Fruit fly (Drosophila melanogaster) whole organism, embryonic: ENCODE results near the gene Rh2.
A peak's percentile ranks its signal among the peaks of the same experiment; 100 is the strongest.

Experiments
- Adf1 ChIP-seq: fragments of 200-800 bp; sonication (Bioruptor generic); IDR thresholded peaks from 2 replicates; pipeline ENCODE4 v1.3.6; 2022; ENCODE audit warnings: missing biosample characterization, missing genetic modification characterization
- Bgb ChIP-seq: fragments of 200-800 bp; sonication (Bioruptor generic); IDR thresholded peaks from 2 replicates; pipeline ENCODE4 v1.3.6; 2022; ENCODE audit warnings: missing biosample characterization, missing genetic modification characterization; ENCODE audit not compliant: partially characterized antibody
- CG10543 ChIP-seq: fragments of 200-800 bp; sonication (Bioruptor generic); optimal IDR thresholded peaks from 3 replicates; lab custom pipeline; 2017; ENCODE audit warnings: missing biosample characterization, mild to moderate bottlenecking, missing genetic modification characterization, moderate library complexity
- CG11085 ChIP-seq: fragments of 200-800 bp; sonication (Bioruptor generic); IDR thresholded peaks from 2 replicates; pipeline ENCODE4 v1.3.6; 2022; ENCODE audit warnings: missing biosample characterization, missing genetic modification characterization
- CG12155 ChIP-seq: fragments of 200-800 bp; sonication (Bioruptor generic); optimal IDR thresholded peaks from 3 replicates; lab custom pipeline; 2016; ENCODE audit warnings: missing biosample characterization, missing genetic modification characterization
- CG13424 ChIP-seq: fragments of 200-800 bp; sonication (Bioruptor generic); optimal IDR thresholded peaks from 2 replicates; lab custom pipeline; 2019; ENCODE audit warnings: missing biosample characterization, mild to moderate bottlenecking, missing genetic modification characterization, moderate library complexity
- CG14050 ChIP-seq: fragments of 200-800 bp; sonication (Bioruptor generic); IDR thresholded peaks from 3 replicates; pipeline ENCODE4 v1.3.6; 2022; ENCODE audit warnings: missing biosample characterization, missing genetic modification characterization
- CG16813 ChIP-seq: fragments of 200-800 bp; sonication (Bioruptor generic); IDR thresholded peaks from 3 replicates; pipeline ENCODE4 v1.3.6; 2022; ENCODE audit warnings: missing biosample characterization, missing genetic modification characterization; ENCODE audit not compliant: partially characterized antibody
- CG2678 ChIP-seq: fragments of 200-800 bp; sonication (Bioruptor generic); optimal IDR thresholded peaks from 3 replicates; lab custom pipeline; 2019; ENCODE audit warnings: missing biosample characterization, mild to moderate bottlenecking, missing genetic modification characterization, moderate library complexity
- CG31365 ChIP-seq: fragments of 200-800 bp; sonication (Bioruptor generic); optimal IDR thresholded peaks from 2 replicates; lab custom pipeline; 2018; ENCODE audit warnings: missing biosample characterization, mild to moderate bottlenecking, missing genetic modification characterization
- CG32772 ChIP-seq: fragments of 200-800 bp; sonication (Bioruptor generic); IDR thresholded peaks from 2 replicates; pipeline ENCODE4 v1.3.6; 2022; ENCODE audit warnings: missing biosample characterization, missing genetic modification characterization
- CG33557 ChIP-seq: fragments of 200-800 bp; sonication (Bioruptor generic); optimal IDR thresholded peaks from 2 replicates; lab custom pipeline; 2019; ENCODE audit warnings: missing biosample characterization, mild to moderate bottlenecking, missing genetic modification characterization, moderate library complexity
- CG43689 ChIP-seq: fragments of 200-800 bp; sonication (Bioruptor generic); IDR thresholded peaks from 2 replicates; pipeline ENCODE4 v1.3.6; 2022; ENCODE audit warnings: missing biosample characterization, missing genetic modification characterization
- CG6683 ChIP-seq: fragments of 200-800 bp; sonication (Bioruptor generic); optimal IDR thresholded peaks from 2 replicates; lab custom pipeline; 2017; ENCODE audit warnings: missing biosample characterization, mild to moderate bottlenecking, missing genetic modification characterization, missing genetic modification reagents
- CG8089 ChIP-seq: fragments of 200-800 bp; sonication (Bioruptor generic); optimal IDR thresholded peaks from 3 replicates; lab custom pipeline; 2016; ENCODE audit warnings: missing biosample characterization, missing genetic modification characterization
- CG8388 ChIP-seq: fragments of 200-800 bp; sonication (Bioruptor generic); optimal IDR thresholded peaks from 2 replicates; lab custom pipeline; 2019; ENCODE audit warnings: missing biosample characterization, mild to moderate bottlenecking, missing genetic modification characterization, moderate library complexity
- CrebB ChIP-seq: fragments of 200-800 bp; sonication (Bioruptor generic); optimal IDR thresholded peaks from 3 replicates; lab custom pipeline; 2018; ENCODE audit warnings: missing biosample characterization, mild to moderate bottlenecking, missing genetic modification characterization
- E2f2 ChIP-seq: fragments of 200-800 bp; sonication (Bioruptor generic); IDR thresholded peaks from 2 replicates; pipeline ENCODE4 v1.3.6; 2022; ENCODE audit warnings: missing biosample characterization, missing genetic modification characterization
- Elba2 ChIP-seq: fragments of 200-800 bp; sonication (Bioruptor generic); optimal IDR thresholded peaks from 3 replicates; lab custom pipeline; 2016; ENCODE audit warnings: missing biosample characterization, missing genetic modification characterization
- Ets97D ChIP-seq: fragments of 200-800 bp; sonication (Bioruptor generic); optimal IDR thresholded peaks from 3 replicates; lab custom pipeline; 2016; ENCODE audit warnings: missing biosample characterization, missing genetic modification characterization
- Gug ChIP-seq: fragments of 200-800 bp; sonication (Bioruptor generic); IDR thresholded peaks from 4 replicates; pipeline ENCODE4 v1.3.6; 2022; ENCODE audit warnings: missing biosample characterization, missing genetic modification characterization
- H15 ChIP-seq: fragments of 200-800 bp; sonication (Bioruptor generic); IDR thresholded peaks from 3 replicates; pipeline ENCODE4 v1.3.6; 2022; ENCODE audit warnings: missing biosample characterization, missing genetic modification characterization
- H2.0 ChIP-seq: fragments of 200-800 bp; sonication (Bioruptor generic); IDR thresholded peaks from 2 replicates; pipeline ENCODE4 v1.3.6; 2022; ENCODE audit warnings: missing biosample characterization, missing genetic modification characterization
- HHEX ChIP-seq: fragments of 200-800 bp; sonication (Bioruptor generic); optimal IDR thresholded peaks from 3 replicates; lab custom pipeline; 2017; ENCODE audit warnings: missing biosample characterization, mild to moderate bottlenecking, missing genetic modification characterization, missing genetic modification reagents
- Hey ChIP-seq: fragments of 200-800 bp; sonication (Bioruptor generic); optimal IDR thresholded peaks from 3 replicates; lab custom pipeline; 2018; ENCODE audit warnings: missing biosample characterization, mild to moderate bottlenecking, missing genetic modification characterization
- NK7.1 ChIP-seq: fragments of 200-800 bp; sonication (Bioruptor generic); optimal IDR thresholded peaks from 3 replicates; lab custom pipeline; 2016; ENCODE audit warnings: missing biosample characterization, missing genetic modification characterization
- Oaz ChIP-seq: fragments of 200-800 bp; sonication (Bioruptor generic); IDR thresholded peaks from 2 replicates; pipeline ENCODE4 v1.3.6; 2022; ENCODE audit warnings: missing biosample characterization, missing genetic modification characterization
- Scr ChIP-seq: fragments of 200-800 bp; sonication (Bioruptor generic); IDR thresholded peaks from 2 replicates; pipeline ENCODE4 v1.3.6; 2022; ENCODE audit warnings: missing biosample characterization, missing genetic modification characterization; ENCODE audit not compliant: partially characterized antibody
- aop ChIP-seq: fragments of 200-800 bp; sonication (Bioruptor generic); IDR thresholded peaks from 2 replicates; pipeline ENCODE4 v1.3.6; 2022; ENCODE audit warnings: missing biosample characterization, missing genetic modification characterization
- az2 ChIP-seq: fragments of 200-800 bp; sonication (Bioruptor generic); optimal IDR thresholded peaks from 3 replicates; lab custom pipeline; 2016; ENCODE audit warnings: missing biosample characterization, missing genetic modification characterization
- bigmax ChIP-seq: fragments of 200-800 bp; sonication (Bioruptor generic); optimal IDR thresholded peaks from 2 replicates; lab custom pipeline; 2018; ENCODE audit warnings: missing biosample characterization, mild to moderate bottlenecking, missing genetic modification characterization
- cas ChIP-seq: fragments of 200-800 bp; sonication (Bioruptor generic); IDR thresholded peaks from 2 replicates; pipeline ENCODE4 v1.3.6; 2022; ENCODE audit warnings: missing biosample characterization, missing genetic modification characterization
- caup ChIP-seq: fragments of 200-800 bp; sonication (Bioruptor generic); optimal IDR thresholded peaks from 3 replicates; lab custom pipeline; 2017; ENCODE audit warnings: missing biosample characterization, mild to moderate bottlenecking, missing genetic modification characterization, moderate library complexity; ENCODE audit not compliant: severe bottlenecking
- danr ChIP-seq: fragments of 200-800 bp; sonication (Bioruptor generic); IDR thresholded peaks from 2 replicates; pipeline ENCODE4 v1.3.6; 2022; ENCODE audit warnings: missing biosample characterization, missing genetic modification characterization
- dmrt11E ChIP-seq: fragments of 200-800 bp; sonication (Bioruptor generic); optimal IDR thresholded peaks from 3 replicates; lab custom pipeline; 2018; ENCODE audit warnings: missing biosample characterization, mild to moderate bottlenecking, missing genetic modification characterization, moderate library complexity
- emc ChIP-seq: fragments of 200-800 bp; sonication (Bioruptor generic); optimal IDR thresholded peaks from 2 replicates; lab custom pipeline; 2016; ENCODE audit warnings: missing biosample characterization, missing genetic modification characterization
- gfzf ChIP-seq: fragments of 200-800 bp; sonication (Bioruptor generic); optimal IDR thresholded peaks from 2 replicates; lab custom pipeline; 2016; ENCODE audit warnings: missing biosample characterization, mild to moderate bottlenecking, missing genetic modification characterization, moderate library complexity
- jing ChIP-seq: fragments of 200-800 bp; sonication (Bioruptor generic); optimal IDR thresholded peaks from 2 replicates; lab custom pipeline; 2018; ENCODE audit warnings: missing biosample characterization, mild to moderate bottlenecking, missing genetic modification characterization
- nau ChIP-seq: fragments of 200-800 bp; sonication (Bioruptor generic); optimal IDR thresholded peaks from 3 replicates; lab custom pipeline; 2017; ENCODE audit warnings: missing biosample characterization, mild to moderate bottlenecking, missing genetic modification characterization, missing genetic modification reagents
- otp ChIP-seq: fragments of 200-800 bp; sonication (Bioruptor generic); IDR thresholded peaks from 3 replicates; pipeline ENCODE4, ENCODE4 v1.3.6; 2022; ENCODE audit warnings: missing biosample characterization, missing genetic modification characterization
- peb ChIP-seq: fragments of 200-800 bp; sonication (Bioruptor generic); IDR thresholded peaks from 2 replicates; pipeline ENCODE4 v1.3.6; 2022; ENCODE audit warnings: missing biosample characterization, missing genetic modification characterization
- pros ChIP-seq: fragments of 200-800 bp; sonication (Bioruptor generic); optimal IDR thresholded peaks from 3 replicates; lab custom pipeline; 2019; ENCODE audit warnings: missing biosample characterization, mild to moderate bottlenecking, missing genetic modification characterization, moderate library complexity
- pzg ChIP-seq: fragments of 200-800 bp; sonication (Bioruptor generic); optimal IDR thresholded peaks from 3 replicates; lab custom pipeline; 2018; ENCODE audit warnings: missing biosample characterization, mild to moderate bottlenecking, missing genetic modification characterization, moderate library complexity
- sens ChIP-seq: fragments of 200-800 bp; sonication (Bioruptor generic); peaks from one replicate; lab custom pipeline; 2016; ENCODE audit warnings: missing biosample characterization, missing genetic modification characterization
- seq ChIP-seq: fragments of 200-800 bp; sonication (Bioruptor generic); IDR thresholded peaks from 2 replicates; pipeline ENCODE4 v1.3.6; 2022; ENCODE audit warnings: missing biosample characterization, missing genetic modification characterization
- sob ChIP-seq: fragments of 200-800 bp; sonication (Bioruptor generic); IDR thresholded peaks from 2 replicates; pipeline ENCODE4 v1.3.6; 2022; ENCODE audit warnings: missing biosample characterization, missing genetic modification characterization
- tup ChIP-seq: fragments of 200-800 bp; sonication (Bioruptor generic); optimal IDR thresholded peaks from 2 replicates; lab custom pipeline; 2016; ENCODE audit warnings: missing biosample characterization, mild to moderate bottlenecking, missing genetic modification characterization, moderate library complexity

The Rh2 gene

dm6 chr3R:18928346-18928917, 29.2 kb downstream of the Rh2 start, which contains the start of gene Mpc1 (continued):
- TF ChIP-seq emc (no peak), Gug (GFP tag; lab: Robert Waterston, UW) (peak; percentile 25; the same call in 1 of the 4 replicates), tup (no peak), NK7.1 (GFP tag; lab: Kevin White, UChicago) (no peak), peb (no peak), CG32772 (GFP tag; lab: Robert Waterston, UW) (no peak), gfzf (peak; percentile 39), sens (GFP tag; lab: Kevin White, UChicago) (no peak), CG8089 (no peak), nau (GFP tag; lab: Kevin White, UChicago) (no peak), jing (GFP tag; lab: Kevin White, UChicago) (no peak), Ets97D (GFP tag; lab: Kevin White, UChicago) (no peak), Elba2 (no peak), Oaz (GFP tag; lab: Robert Waterston, UW) (no peak), CG11085 (GFP tag; lab: Robert Waterston, UW) (peak; percentile 6; the same call in 1 of the 2 replicates), E2f2 (GFP tag; lab: Robert Waterston, UW) (peak; percentile 72), CrebB (tag; lab: Kevin White, UChicago) (no peak), CG10543 (GFP tag; lab: Kevin White, UChicago) (peak; percentile 46), H15 (GFP tag; lab: Robert Waterston, UW) (no peak; the same call in 2 of the 3 replicates), caup (no peak), CG31365 (tag; lab: Kevin White, UChicago) (no peak), Scr (GFP tag; lab: Robert Waterston, UW) (peak; percentile 86), Hey (tag; lab: Kevin White, UChicago) (no peak), HHEX (GFP tag; lab: Kevin White, UChicago) (no peak), cas (GFP tag; lab: Robert Waterston, UW) (no peak), aop (GFP tag; lab: Robert Waterston, UW) (no peak), sob (GFP tag; lab: Robert Waterston, UW) (peak; percentile 5; the same call in 1 of the 2 replicates), bigmax (GFP tag; lab: Kevin White, UChicago) (peak; percentile 91), pzg (peak; percentile 55), seq (no peak), CG6683 (GFP tag; lab: Kevin White, UChicago) (no peak), CG2678 (tag; lab: Kevin White, UChicago) (peak; percentile 27), CG12155 (GFP tag; lab: Kevin White, UChicago) (no peak), CG43689 (GFP tag; lab: Robert Waterston, UW) (no peak), Adf1 (GFP tag; lab: Robert Waterston, UW) (peak; percentile 99), CG8388 (no peak), pros (GFP tag; lab: Kevin White, UChicago) (no peak), Bgb (GFP tag; lab: Robert Waterston, UW) (peak; percentile 85), CG16813 (GFP tag; lab: Robert Waterston, UW) (peak; percentile 77), otp (GFP tag; lab: Robert Waterston, UW) (no peak), dmrt11E (tag; lab: Kevin White, UChicago) (no peak), CG13424 (tag; lab: Kevin White, UChicago) (peak; percentile 19), az2 (no peak), CG33557 (no peak), CG14050 (GFP tag; lab: Robert Waterston, UW) (0 out of 3 replicates have a peak, but pooled peaks have one; percentile 10), danr (GFP tag; lab: Robert Waterston, UW) (no peak), H2.0 (GFP tag; lab: Robert Waterston, UW) (no peak)
